Fruit fly (Drosophila melanogaster): ENCODE measurements around the gene Hsc70-4.

- peak; percentile 38; the same call in 1 of the 3 replicates for TF ChIP-seq ci (GFP tag; IDR thresholded peaks at IDR 0.05)
- no peak for TF ChIP-seq CG7556 (GFP tag; optimal IDR thresholded peaks at IDR 0.05)
- TF ChIP-seq ranshi (GFP tag; IDR thresholded peaks at IDR 0.05), result no peak
- no peak; the same call in 1 of the 2 replicates for TF ChIP-seq CG17328 (GFP tag; IDR thresholded peaks at IDR 0.05)
- no peak for TF ChIP-seq Atf6 (GFP tag; IDR thresholded peaks at IDR 0.05)
- no peak for TF ChIP-seq pum (GFP tag; optimal IDR thresholded peaks at IDR 0.05)
- no peak for TF ChIP-seq NC2α (GFP tag; optimal IDR thresholded peaks at IDR 0.05)
- no peak for TF ChIP-seq cad (GFP tag; optimal IDR thresholded peaks at IDR 0.05)
Observed at dm6 chr3R:15206273-15206672, 36.2 kb upstream of the Hsc70-4 start, which contains the start of gene Spn88Ea.
